Fruit fly (Drosophila melanogaster): Measurements from ENCODE around the gene CG8833.

CG8833 gene

DNA sequence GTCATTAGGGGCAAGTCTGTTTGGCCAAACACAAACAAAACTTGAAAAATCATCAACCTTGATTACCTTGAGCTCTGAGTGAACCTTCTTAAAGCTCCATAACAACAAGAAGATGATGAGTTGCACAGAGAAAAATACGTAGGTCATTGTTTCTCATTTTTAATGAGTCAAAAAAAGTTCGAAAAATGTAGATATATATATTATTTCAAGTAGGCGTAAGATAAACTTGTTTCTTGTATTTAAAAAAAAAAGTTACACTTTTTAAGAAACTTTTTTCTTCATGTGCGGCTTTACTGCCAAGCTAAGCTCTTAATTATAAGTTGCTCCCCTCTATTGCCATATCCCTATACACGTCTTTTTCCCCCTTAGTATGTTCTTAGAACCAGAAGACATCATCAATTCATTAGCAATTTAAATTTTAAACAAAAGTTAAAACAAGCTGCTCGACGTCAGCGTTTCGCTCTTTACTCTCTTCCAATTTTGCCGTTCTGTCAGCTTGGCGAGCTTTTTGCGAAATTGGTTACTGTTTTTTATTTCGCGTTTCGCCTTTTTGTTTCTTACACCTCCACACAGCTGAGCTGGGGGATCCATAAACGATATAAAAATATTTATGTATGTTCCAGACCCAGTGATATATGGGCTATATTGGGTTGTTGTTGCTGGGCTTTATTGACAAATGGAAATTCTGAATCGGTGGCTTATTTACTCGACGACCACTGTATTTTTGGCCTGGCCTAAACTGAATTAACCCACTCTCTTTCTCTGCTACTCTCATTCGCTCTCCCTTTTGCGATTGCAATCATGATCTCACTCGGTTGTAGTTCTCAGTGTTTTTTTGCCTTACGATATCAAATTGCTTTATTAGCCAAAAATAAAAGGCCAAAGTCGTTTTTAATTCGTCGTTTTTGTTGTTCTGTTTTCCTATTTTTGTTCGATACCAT is 5.2 kb downstream of the CG8833 start (continued):
- TF ChIP-seq CG12104 (GFP tag; optimal IDR thresholded peaks at IDR 0.05) (peak; percentile 56), pan (optimal IDR thresholded peaks at IDR 0.05) (no peak), pan (GFP tag; optimal IDR thresholded peaks at IDR 0.05 in 1 of 2, IDR thresholded peaks at IDR 0.05 in 1 of 2) (peak in 1 of 2 experiments; percentile 70), tll (GFP tag; optimal IDR thresholded peaks at IDR 0.05) (no peak), dmrt99B (tag; optimal IDR thresholded peaks at IDR 0.05) (peak; percentile 49), zfh2 (GFP tag; optimal IDR thresholded peaks at IDR 0.05) (peak; percentile 39), tap (tag; optimal IDR thresholded peaks at IDR 0.05) (no peak), Hr51 (GFP tag; optimal IDR thresholded peaks at IDR 0.05) (peak in 1 of 2 experiments; percentile 29), C15 (GFP tag; IDR thresholded peaks at IDR 0.05) (0 out of 3 replicates have a peak, but pooled peaks have one; percentile 48), CG13775 (GFP tag; optimal IDR thresholded peaks at IDR 0.05) (peak; percentile 39), CG15601 (tag; optimal IDR thresholded peaks at IDR 0.05) (peak; percentile 49), CG2202 (tag; optimal IDR thresholded peaks at IDR 0.05) (peak; percentile 14), YL-1 (GFP tag; optimal IDR thresholded peaks at IDR 0.05) (no peak), schlank (tag; optimal IDR thresholded peaks at IDR 0.05) (no peak), al (GFP tag; IDR thresholded peaks at IDR 0.05) (peak; percentile 86), Adf1 (GFP tag; IDR thresholded peaks at IDR 0.05) (peak; percentile 47; the same call in 1 of the 2 replicates), CG6254 (GFP tag; optimal IDR thresholded peaks at IDR 0.05) (no peak), maf-S (GFP tag; optimal IDR thresholded peaks at IDR 0.05) (peak; percentile 9), klu (GFP tag; IDR thresholded peaks at IDR 0.05) (peak; percentile 57), ind (GFP tag; optimal IDR thresholded peaks at IDR 0.05) (peak; percentile 37), CG12744 (GFP tag; optimal IDR thresholded peaks at IDR 0.05) (no peak), cas (GFP tag; IDR thresholded peaks at IDR 0.05) (peak; percentile 70), Stat92E (GFP tag; optimal IDR thresholded peaks at IDR 0.05) (peak in 1 of 3 experiments; percentile 20), Blimp-1 (GFP tag; optimal IDR thresholded peaks at IDR 0.05) (peak; percentile 74), sob (GFP tag; IDR thresholded peaks at IDR 0.05) (peak; percentile 84), CG17359 (tag; optimal IDR thresholded peaks at IDR 0.05) (peak; percentile 44), CG15269 (tag; optimal IDR thresholded peaks at IDR 0.05) (peak; percentile 50), lmd (GFP tag; IDR thresholded peaks at IDR 0.05) (peak; percentile 79; the same call in 1 of the 2 replicates), Lim3 (GFP tag; IDR thresholded peaks at IDR 0.05) (no peak), CG32772 (GFP tag; IDR thresholded peaks at IDR 0.05) (peak; percentile 68), so (GFP tag; IDR thresholded peaks at IDR 0.05) (0 out of 3 replicates have a peak, but pooled peaks have one; percentile 21), gsb-n (tag; optimal IDR thresholded peaks at IDR 0.05) (peak; percentile 38), CG4424 (GFP tag; optimal IDR thresholded peaks at IDR 0.05) (peak; percentile 38), CG6854 (GFP tag; optimal IDR thresholded peaks at IDR 0.05) (no peak), CG4404 (GFP tag; IDR thresholded peaks at IDR 0.05) (0 out of 2 replicates have a peak, but pooled peaks have one; percentile 11), Dek (tag; optimal IDR thresholded peaks at IDR 0.05) (peak; percentile 61), peb (GFP tag; IDR thresholded peaks at IDR 0.05) (peak; percentile 65), CG11247 (GFP tag; IDR thresholded peaks at IDR 0.05) (peak; percentile 77), CG33213 (GFP tag; optimal IDR thresholded peaks at IDR 0.05) (peak; percentile 34), emc (GFP tag; optimal IDR thresholded peaks at IDR 0.05) (peak; percentile 18), CG9215 (GFP tag; IDR thresholded peaks at IDR 0.05) (peak; percentile 71), lola (GFP tag; optimal IDR thresholded peaks at IDR 0.05) (peak in 1 of 3 experiments; percentile 29), Atf6 (GFP tag; IDR thresholded peaks at IDR 0.05) (peak; percentile 83), phol (tag; optimal IDR thresholded peaks at IDR 0.05) (peak; percentile 39), CG14441 (GFP tag; IDR thresholded peaks at IDR 0.05) (peak; percentile 69), CG2116 (GFP tag; optimal IDR thresholded peaks at IDR 0.05) (no peak), Atf3 (GFP tag; optimal IDR thresholded peaks at IDR 0.05) (no peak), croc (GFP tag; conservative IDR thresholded peaks at IDR 0.05) (peak; percentile 55)

Data from whole organism, embryonic.